Fruit fly (Drosophila melanogaster): ENCODE data around the gene CG34347.

DNA sequence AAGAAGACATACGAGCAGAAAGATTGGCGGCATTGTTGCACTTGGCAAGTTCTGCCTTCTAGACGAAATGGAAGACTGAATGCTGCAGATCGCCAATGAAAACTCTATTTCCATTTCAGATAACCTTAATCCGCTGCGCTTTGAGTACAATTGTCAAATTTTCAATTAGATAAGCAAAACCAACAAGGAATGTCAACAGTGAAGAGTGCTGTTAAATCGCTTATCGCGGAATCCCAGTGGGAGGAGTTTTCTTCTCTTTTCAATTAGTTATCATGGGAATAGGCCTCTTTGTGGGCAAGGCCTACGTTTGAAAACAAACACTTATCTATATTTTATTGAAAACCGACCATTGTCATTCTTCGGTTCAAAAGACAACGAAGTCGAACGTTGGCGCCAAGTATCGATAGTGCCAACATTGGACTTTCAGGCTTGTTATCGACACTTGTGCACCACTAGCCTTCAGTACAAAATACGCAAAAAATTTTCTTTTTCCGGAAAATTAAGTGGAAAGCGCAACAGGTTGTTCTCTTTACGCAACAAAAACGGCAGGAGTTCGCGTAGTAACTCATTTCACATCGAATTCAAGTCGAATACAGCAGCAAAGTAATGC is 84.4 kb downstream of the CG34347 start, which contains the start of the genes Ugt35D1 and Gcn2:
- TF ChIP-seq CG34367 (tag; optimal IDR thresholded peaks at IDR 0.05) (no peak), CG32121 (GFP tag; IDR thresholded peaks at IDR 0.05) (no peak), CG17806 (tag; optimal IDR thresholded peaks at IDR 0.05) (no peak), CG10348 (GFP tag; IDR thresholded peaks at IDR 0.05) (no peak), EcR (GFP tag; optimal IDR thresholded peaks at IDR 0.05) (no peak), gl (tag; optimal IDR thresholded peaks at IDR 0.05) (no peak)

Measured in whole organism, pupa.